Fruit fly (Drosophila melanogaster): ENCODE measurements around the gene Rad17.

DNA sequence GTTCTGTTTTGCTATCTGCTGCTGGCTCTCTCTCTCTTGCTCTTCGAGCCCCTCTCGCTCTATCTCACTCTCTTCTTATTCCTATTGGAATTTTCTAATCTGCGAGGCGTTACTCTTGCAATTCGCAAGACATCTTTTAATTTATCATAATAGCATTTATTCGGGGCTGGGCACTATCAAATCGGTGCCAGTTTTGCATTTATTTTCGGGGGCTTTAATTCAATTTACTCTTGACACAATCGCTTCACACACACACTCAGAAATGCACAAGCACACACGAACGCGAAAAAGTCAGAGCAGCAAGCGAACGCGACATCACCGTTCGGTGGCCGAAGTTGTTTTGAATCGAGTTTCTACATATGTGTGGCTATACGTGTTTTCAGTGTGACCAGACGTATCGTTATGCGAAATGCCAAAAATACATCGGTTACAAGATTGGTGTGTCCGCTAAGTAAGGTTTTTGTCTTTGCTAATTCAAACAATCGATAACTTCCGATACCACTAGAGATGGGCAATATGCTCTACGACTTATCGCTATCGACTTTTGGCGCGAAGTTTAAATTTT is 34.0 kb upstream of the Rad17 start, which contains the start of gene Meltrin:
- no peak for TF ChIP-seq psq (optimal IDR thresholded peaks at IDR 0.05)
- TF ChIP-seq Myc (optimal IDR thresholded peaks at IDR 0.05), result no peak
- TF ChIP-seq h (optimal IDR thresholded peaks at IDR 0.05), result no peak
- no peak for TF ChIP-seq Sin3A (optimal IDR thresholded peaks at IDR 0.05)
- TF ChIP-seq ttk (optimal IDR thresholded peaks at IDR 0.05), result no peak
- TF ChIP-seq insv (optimal IDR thresholded peaks at IDR 0.05), result no peak

All from Kc167 (cell line).